Worm (Caenorhabditis elegans) whole organism, early embryonic: ENCODE results near the gene nhr-197.
"Not testable (repeated sequence)": the region's sequence is repeated elsewhere in the genome, so short reads cannot be mapped to it uniquely, and the experiment has no call there.

Source experiments
- B0310.2 ChIP-seq: sonication (generic microtip); optimal IDR thresholded peaks from 2 replicates; lab custom pipeline; 2016; ENCODE audit warnings: mild to moderate bottlenecking, missing genetic modification characterization, missing compliant biosample characterization
- F13C5.2 ChIP-seq: sonication (generic microtip); optimal IDR thresholded peaks from 2 replicates; lab custom pipeline; 2017; ENCODE audit warnings: mild to moderate bottlenecking, missing genetic modification characterization, inconsistent platforms, missing compliant biosample characterization
- aly-1 ChIP-seq: sonication (generic microtip); optimal IDR thresholded peaks from 2 replicates; lab custom pipeline; 2016; ENCODE audit warnings: missing genetic modification characterization, missing compliant biosample characterization
- ama-1 ChIP-seq: fragments of 150-350 bp; optimal IDR thresholded peaks from 2 replicates; lab custom pipeline; 2014
- ceh-13 ChIP-seq: fragments of 200-800 bp; sonication (Bioruptor generic); optimal IDR thresholded peaks from 2 replicates; lab custom pipeline; 2018; ENCODE audit warnings: mild to moderate bottlenecking, missing genetic modification characterization, missing compliant biosample characterization
- ceh-36 ChIP-seq: sonication (generic microtip); optimal IDR thresholded peaks from 2 replicates; lab custom pipeline; 2016; ENCODE audit warnings: missing genetic modification characterization, inconsistent platforms, missing compliant biosample characterization
- ets-7 ChIP-seq: sonication (generic microtip); optimal IDR thresholded peaks from 2 replicates; lab custom pipeline; 2016; ENCODE audit warnings: missing genotype, missing genetic modification characterization, missing compliant biosample characterization
- flt-1 ChIP-seq: fragments of 200-800 bp; sonication (Bioruptor generic); IDR thresholded peaks from 2 replicates; pipeline ENCODE4 v1.3.6; 2022; ENCODE audit warnings: missing genetic modification characterization, missing compliant biosample characterization
- hmbx-1 ChIP-seq: sonication (generic microtip); optimal IDR thresholded peaks from 2 replicates; lab custom pipeline; 2016; ENCODE audit warnings: mild to moderate bottlenecking, missing genetic modification characterization, missing compliant biosample characterization
- hmg-4 ChIP-seq: fragments of 200-800 bp; sonication (Bioruptor generic); optimal IDR thresholded peaks from 2 replicates; lab custom pipeline; 2018; ENCODE audit warnings: mild to moderate bottlenecking, missing genetic modification characterization, missing compliant biosample characterization
- hnd-1 ChIP-seq: sonication (generic microtip); optimal IDR thresholded peaks from 2 replicates; lab custom pipeline; 2016; ENCODE audit warnings: missing genetic modification characterization, missing compliant biosample characterization
- pes-1 ChIP-seq: fragments of 200-800 bp; sonication (Bioruptor generic); IDR thresholded peaks from 2 replicates; pipeline ENCODE4 v1.3.6; 2022; ENCODE audit warnings: missing genetic modification reagents, missing genetic modification characterization, missing compliant biosample characterization
- scrt-1 ChIP-seq: fragments of 200-800 bp; sonication (Bioruptor generic); IDR thresholded peaks from 2 replicates; pipeline ENCODE4 v1.3.6; 2022; ENCODE audit warnings: missing genetic modification characterization, missing compliant biosample characterization
- sea-1 ChIP-seq: fragments of 200-800 bp; sonication (Bioruptor generic); conservative IDR thresholded peaks from 2 replicates; pipeline ENCODE4 v1.3.6; 2022; ENCODE audit warnings: missing genetic modification characterization, missing compliant biosample characterization
- tbx-11 ChIP-seq: fragments of 200-800 bp; sonication (Bioruptor generic); IDR thresholded peaks from 2 replicates; pipeline ENCODE4 v1.3.6; 2022; ENCODE audit warnings: missing genetic modification characterization, missing compliant biosample characterization
- tbx-37 ChIP-seq: fragments of 200-800 bp; sonication (Bioruptor generic); conservative IDR thresholded peaks from 2 replicates; pipeline ENCODE4 v1.3.6; 2022; ENCODE audit warnings: missing genetic modification reagents, missing genetic modification characterization, missing compliant biosample characterization
- tra-4 ChIP-seq: sonication (generic microtip); optimal IDR thresholded peaks from 2 replicates; lab custom pipeline; 2017; ENCODE audit warnings: missing genetic modification characterization, missing compliant biosample characterization

The nhr-197 gene

ce11 chrV:15687660-15688059 lies at the start of gene nhr-197:
TSS of gene nhr-197 (plus strand) at chrV:15687960.
- TF ChIP-seq aly-1 (tag; lab: Kevin White, UChicago) (no peak), sea-1 (GFP tag; lab: Robert Waterston, UW) (no peak), tra-4 (tag; lab: Kevin White, UChicago) (no peak), tbx-37 (GFP tag; lab: Robert Waterston, UW) (no peak), hmg-4 (no peak), flt-1 (no peak), ets-7 (tag; lab: Kevin White, UChicago) (no peak), ceh-13 (no peak), scrt-1 (GFP tag; lab: Robert Waterston, UW) (no peak), pes-1 (GFP tag; lab: Robert Waterston, UW) (no peak), F13C5.2 (tag; lab: Kevin White, UChicago) (no peak), B0310.2 (no peak), hnd-1 (tag; lab: Kevin White, UChicago) (no peak), ceh-36 (tag; lab: Kevin White, UChicago) (no peak), ama-1 (lab: Kevin White, UChicago) (no peak), hmbx-1 (no peak), tbx-11 (GFP tag; lab: Robert Waterston, UW) (no peak)

- no peak for TF ChIP-seq sea-1 (GFP tag; lab: Robert Waterston, UW)
- no peak for TF ChIP-seq hmg-4
- TF ChIP-seq flt-1, result no peak
- TF ChIP-seq ceh-36 (tag; lab: Kevin White, UChicago), result no peak
- TF ChIP-seq ama-1 (lab: Kevin White, UChicago), result no peak
- no peak for TF ChIP-seq aly-1 (tag; lab: Kevin White, UChicago)
- no peak for TF ChIP-seq hnd-1 (tag; lab: Kevin White, UChicago)
- TF ChIP-seq B0310.2, result no peak
- no peak for TF ChIP-seq scrt-1 (GFP tag; lab: Robert Waterston, UW)
- TF ChIP-seq tbx-37 (GFP tag; lab: Robert Waterston, UW), result no peak
- no peak for TF ChIP-seq ceh-13
- no peak for TF ChIP-seq tra-4 (tag; lab: Kevin White, UChicago)
- no peak for TF ChIP-seq pes-1 (GFP tag; lab: Robert Waterston, UW)
- TF ChIP-seq ets-7 (tag; lab: Kevin White, UChicago), result no peak
- no peak for TF ChIP-seq hmbx-1
- TF ChIP-seq tbx-11 (GFP tag; lab: Robert Waterston, UW), result no peak
- TF ChIP-seq F13C5.2 (tag; lab: Kevin White, UChicago), result no peak
These were observed 48.9 kb upstream of the nhr-197 start, which contains the start of gene srz-44 for ce11 chrV:15638853-15639252. TSS of gene srz-44 (minus strand) at chrV:15638953.

ce11 chrV:15643192-15643591 lies 44.6 kb upstream of the nhr-197 start, which contains the start of gene C55A1.4:
TSS of gene C55A1.4 (minus strand) at chrV:15643292.
- TF ChIP-seq aly-1 (tag; lab: Kevin White, UChicago); tbx-11 (GFP tag; lab: Robert Waterston, UW); hmg-4: not testable (repeated sequence)

- no peak for TF ChIP-seq hmg-4
These were observed 43.2 kb upstream of the nhr-197 start, which contains the start of gene str-23 for ce11 chrV:15644575-15644974. TSS of gene str-23 (plus strand) at chrV:15644875.

- TF ChIP-seq ama-1 (lab: Kevin White, UChicago); B0310.2; sea-1 (GFP tag; lab: Robert Waterston, UW): not testable (repeated sequence)
These were observed 40.1 kb upstream of the nhr-197 start, which contains the start of the genes C55A1.7 and C55A1.6 for ce11 chrV:15647536-15648085. TSS of gene C55A1.7 (minus strand) at chrV:15647636. TSS of gene C55A1.6 (plus strand) at chrV:15648035.

- TF ChIP-seq hmg-4, result no peak
- no peak for TF ChIP-seq aly-1 (tag; lab: Kevin White, UChicago)
- TF ChIP-seq tbx-11 (GFP tag; lab: Robert Waterston, UW), result no peak
- TF ChIP-seq flt-1, result no peak
- TF ChIP-seq scrt-1 (GFP tag; lab: Robert Waterston, UW), result no peak
- no peak for TF ChIP-seq ets-7 (tag; lab: Kevin White, UChicago)
- TF ChIP-seq pes-1 (GFP tag; lab: Robert Waterston, UW), result no peak
- TF ChIP-seq B0310.2, result no peak
- no peak for TF ChIP-seq hnd-1 (tag; lab: Kevin White, UChicago)
- no peak for TF ChIP-seq F13C5.2 (tag; lab: Kevin White, UChicago)
- no peak for TF ChIP-seq ceh-36 (tag; lab: Kevin White, UChicago)
- no peak for TF ChIP-seq ceh-13
- no peak for TF ChIP-seq tra-4 (tag; lab: Kevin White, UChicago)
- no peak for TF ChIP-seq hmbx-1
- no peak for TF ChIP-seq tbx-37 (GFP tag; lab: Robert Waterston, UW)
- no peak for TF ChIP-seq ama-1 (lab: Kevin White, UChicago)
- no peak for TF ChIP-seq sea-1 (GFP tag; lab: Robert Waterston, UW)
These were observed 37.6 kb upstream of the nhr-197 start, which contains the start of gene sru-42 for ce11 chrV:15650167-15650566. TSS of gene sru-42 (plus strand) at chrV:15650467.

- TF ChIP-seq F13C5.2 (tag; lab: Kevin White, UChicago), result no peak
- no peak for TF ChIP-seq aly-1 (tag; lab: Kevin White, UChicago)
- TF ChIP-seq hnd-1 (tag; lab: Kevin White, UChicago), result no peak
- TF ChIP-seq hmbx-1, result no peak
- TF ChIP-seq tbx-37 (GFP tag; lab: Robert Waterston, UW), result no peak
- TF ChIP-seq ama-1 (lab: Kevin White, UChicago), result no peak
- no peak for TF ChIP-seq sea-1 (GFP tag; lab: Robert Waterston, UW)
- no peak for TF ChIP-seq ets-7 (tag; lab: Kevin White, UChicago)
- no peak for TF ChIP-seq hmg-4
- no peak for TF ChIP-seq pes-1 (GFP tag; lab: Robert Waterston, UW)
- TF ChIP-seq B0310.2, result no peak
- TF ChIP-seq tra-4 (tag; lab: Kevin White, UChicago), result no peak
- TF ChIP-seq tbx-11 (GFP tag; lab: Robert Waterston, UW), result no peak
- no peak for TF ChIP-seq scrt-1 (GFP tag; lab: Robert Waterston, UW)
- no peak for TF ChIP-seq ceh-36 (tag; lab: Kevin White, UChicago)
- no peak for TF ChIP-seq ceh-13
- no peak for TF ChIP-seq flt-1
These were observed 35.6 kb upstream of the nhr-197 start for ce11 chrV:15652147-15652546.
